Worm (Caenorhabditis elegans): ENCODE data around the gene T01G5.8.

The T01G5.8 gene

DNA sequence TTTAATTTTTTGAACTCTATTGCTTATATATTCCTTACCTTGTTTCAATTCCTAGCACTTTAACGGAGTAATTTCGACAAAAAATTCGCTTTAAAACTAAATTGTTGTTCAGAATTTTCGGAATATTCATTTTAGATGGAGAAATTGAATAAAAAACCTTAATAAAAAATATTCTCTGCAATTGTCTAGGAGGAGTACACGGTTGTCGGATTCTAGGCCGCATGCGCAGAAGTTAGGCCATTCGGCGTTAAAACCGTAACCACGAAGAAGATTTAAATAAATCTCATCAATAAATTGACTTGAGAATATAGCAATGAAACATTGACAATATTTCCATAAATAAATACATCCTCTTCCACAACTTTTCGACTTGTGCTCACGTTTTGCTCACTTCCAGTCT, 33.8 kb upstream of the T01G5.8 start, which contains the start of the genes C01G10.10 and C01G10.9:
C01G10.10 (minus strand) TSS at position 151 of the 400 bp plus-strand sequence.
C01G10.9 (plus strand) TSS at position 240 of the 400 bp plus-strand sequence.
- TF ChIP-seq ZK337.2 (GFP tag; IDR thresholded peaks at IDR 0.05) = 0 out of 2 replicates have a peak, but pooled peaks have one; percentile 69
- no peak for TF ChIP-seq nhr-111 (GFP tag; optimal IDR thresholded peaks at IDR 0.05)
- no peak for TF ChIP-seq mdl-1 (tag; optimal IDR thresholded peaks at IDR 0.05)
- TF ChIP-seq dmd-9 (GFP tag; IDR thresholded peaks at IDR 0.05) = peak; percentile 58; the same call in 1 of the 2 replicates
- no peak for TF ChIP-seq lin-39 (tag; optimal IDR thresholded peaks at IDR 0.05)
- TF ChIP-seq jun-1 (tag; optimal IDR thresholded peaks at IDR 0.05) = no peak
- no peak for TF ChIP-seq egl-27 (tag; optimal IDR thresholded peaks at IDR 0.05)
- no peak for TF ChIP-seq ztf-11 (tag; optimal IDR thresholded peaks at IDR 0.05)
- no peak for TF ChIP-seq hmg-1.1 (GFP tag; IDR thresholded peaks at IDR 0.05)
- TF ChIP-seq pha-4 (GFP tag; IDR thresholded peaks at IDR 0.05) = no peak
- no peak for TF ChIP-seq pha-4 (tag; optimal IDR thresholded peaks at IDR 0.05)
- no peak for TF ChIP-seq unc-39 (tag; optimal IDR thresholded peaks at IDR 0.05)
- TF ChIP-seq mep-1 (tag; optimal IDR thresholded peaks at IDR 0.05) = peak; percentile 48
- TF ChIP-seq ceh-28 (tag; optimal IDR thresholded peaks at IDR 0.05) = no peak
- TF ChIP-seq nhr-11 (tag; optimal IDR thresholded peaks at IDR 0.05) = no peak
- TF ChIP-seq hlh-11 (tag; optimal IDR thresholded peaks at IDR 0.05) = no peak
- no peak for TF ChIP-seq sdz-12 (GFP tag; optimal IDR thresholded peaks at IDR 0.05)
- no peak for TF ChIP-seq snpc-4 (tag; optimal IDR thresholded peaks at IDR 0.05)
- TF ChIP-seq nhr-237 (tag; optimal IDR thresholded peaks at IDR 0.05) = no peak
- TF ChIP-seq spr-3 (GFP tag; optimal IDR thresholded peaks at IDR 0.05) = no peak
- no peak for TF ChIP-seq ztf-7 (tag; optimal IDR thresholded peaks at IDR 0.05)
- TF ChIP-seq Y5F2A.4 (GFP tag; optimal IDR thresholded peaks at IDR 0.05) = no peak
- TF ChIP-seq zfp-3 (GFP tag; conservative IDR thresholded peaks at IDR 0.05) = no peak
- TF ChIP-seq lim-7 (GFP tag; IDR thresholded peaks at IDR 0.05) = no peak
- TF ChIP-seq daf-12 (tag; optimal IDR thresholded peaks at IDR 0.05) = no peak
- peak; percentile 33 for TF ChIP-seq T20F7.1 (GFP tag; optimal IDR thresholded peaks at IDR 0.05)
- TF ChIP-seq hlh-30 (tag; optimal IDR thresholded peaks at IDR 0.05; ENCODE audit: insufficient read depth) = peak; percentile 3
- no peak for TF ChIP-seq mdt-29 (GFP tag; IDR thresholded peaks at IDR 0.05)
- TF ChIP-seq lsy-2 (tag; optimal IDR thresholded peaks at IDR 0.05) = peak in 1 of 2 experiments; percentile 80
- no peak for TF ChIP-seq lin-1 (GFP tag; IDR thresholded peaks at IDR 0.05)
- no peak for TF ChIP-seq lin-29 (GFP tag; IDR thresholded peaks at IDR 0.05)
- no peak for TF ChIP-seq ZK546.5 (tag; optimal IDR thresholded peaks at IDR 0.05)
- TF ChIP-seq ceh-32 (tag; optimal IDR thresholded peaks at IDR 0.05; ENCODE audit: poor library complexity) = no peak
- TF ChIP-seq D1046.2 (GFP tag; IDR thresholded peaks at IDR 0.05) = no peak
- TF ChIP-seq nhr-25 (tag; optimal IDR thresholded peaks at IDR 0.05; ENCODE audit: borderline replicate concordance, insufficient read depth) = no peak
- peak; percentile 71 for TF ChIP-seq duxl-1 (tag; optimal IDR thresholded peaks at IDR 0.05; ENCODE audit: poor library complexity)
- TF ChIP-seq unc-130 (GFP tag; optimal IDR thresholded peaks at IDR 0.05) = peak; percentile 89
- no peak for TF ChIP-seq ceh-44 (GFP tag; IDR thresholded peaks at IDR 0.05)
- TF ChIP-seq dmd-6 (GFP tag; IDR thresholded peaks at IDR 0.05) = peak; percentile 64
- TF ChIP-seq dve-1 (tag; optimal IDR thresholded peaks at IDR 0.05; ENCODE audit: insufficient read depth) = peak; percentile 39
- TF ChIP-seq ceh-62 (tag; optimal IDR thresholded peaks at IDR 0.05) = no peak
- TF ChIP-seq Y75B8A.6 (GFP tag; IDR thresholded peaks at IDR 0.05) = no peak
- TF ChIP-seq gei-8 (GFP tag; optimal IDR thresholded peaks at IDR 0.05) = no peak
- no peak for TF ChIP-seq dmd-8 (GFP tag; IDR thresholded peaks at IDR 0.05)
- no peak for TF ChIP-seq unc-62 (GFP tag; optimal IDR thresholded peaks at IDR 0.05 in 1 of 2)
- no peak for TF ChIP-seq unc-62 (tag; optimal IDR thresholded peaks at IDR 0.05)
- no peak for TF ChIP-seq skn-1 (tag; optimal IDR thresholded peaks at IDR 0.05)
- TF ChIP-seq snpc-1.2 (GFP tag; IDR thresholded peaks at IDR 0.05) = no peak
- TF ChIP-seq php-3 (GFP tag; IDR thresholded peaks at IDR 0.05) = no peak
- no peak for TF ChIP-seq zip-2 (tag; optimal IDR thresholded peaks at IDR 0.05)
- TF ChIP-seq mes-2 (tag; optimal IDR thresholded peaks at IDR 0.05; ENCODE audit: poor library complexity, severe bottlenecking) = peak; percentile 98
- no peak for TF ChIP-seq F44E2.7 (GFP tag; IDR thresholded peaks at IDR 0.05)

Data from whole organism, L4 larva.